Worm (Caenorhabditis elegans) whole organism, young adult: ENCODE data around the gene F20B6.4.

Experiments used
- B0336.3 ChIP-seq: fragments of 200-800 bp; sonication (Bioruptor generic); IDR thresholded peaks from 2 replicates; pipeline ENCODE4 v1.3.6; 2022; ENCODE audit warnings: missing genetic modification characterization, missing compliant biosample characterization
- C17E4.6 ChIP-seq: fragments of 200-800 bp; sonication (Bioruptor generic); IDR thresholded peaks from 2 replicates; pipeline ENCODE4 v1.3.6; 2022; ENCODE audit warnings: missing genetic modification reagents, missing genetic modification characterization, missing compliant biosample characterization
- F10E7.11 ChIP-seq: sonication (generic microtip); optimal IDR thresholded peaks from 2 replicates; lab custom pipeline; 2017; ENCODE audit warnings: mild to moderate bottlenecking, missing genetic modification characterization, moderate library complexity, missing compliant biosample characterization
- F37B4.10 ChIP-seq: fragments of 200-800 bp; sonication (Bioruptor generic); IDR thresholded peaks from 2 replicates; pipeline ENCODE4 v1.3.6; 2022; ENCODE audit warnings: missing genetic modification characterization, missing compliant biosample characterization
- F55B11.4 ChIP-seq: sonication (generic microtip); optimal IDR thresholded peaks from 2 replicates; lab custom pipeline; 2016; ENCODE audit warnings: missing compliant biosample characterization, missing genetic modification characterization, borderline replicate concordance; ENCODE audit not compliant: insufficient read depth
- F57A8.1 ChIP-seq: fragments of 200-800 bp; sonication (Bioruptor generic); optimal IDR thresholded peaks from 2 replicates; lab custom pipeline; 2018; ENCODE audit warnings: mild to moderate bottlenecking, missing genetic modification characterization, moderate library complexity, missing compliant biosample characterization
- Y56A3A.18 ChIP-seq: fragments of 200-800 bp; sonication (Bioruptor generic); IDR thresholded peaks from 2 replicates; pipeline ENCODE4 v1.3.6; 2022; ENCODE audit warnings: missing genetic modification reagents, missing genetic modification characterization, missing compliant biosample characterization
- Y95B8A.8 ChIP-seq: fragments of 200-800 bp; sonication (Bioruptor generic); IDR thresholded peaks from 2 replicates; pipeline ENCODE4 v1.3.6; 2022; ENCODE audit warnings: missing genetic modification reagents, missing genetic modification characterization, missing compliant biosample characterization
- ZK185.1 ChIP-seq: sonication (generic microtip); optimal IDR thresholded peaks from 2 replicates; lab custom pipeline; 2016; ENCODE audit warnings: mild to moderate bottlenecking, missing genetic modification characterization, missing compliant biosample characterization; ENCODE audit not compliant: poor library complexity, severe bottlenecking
- akir-1 ChIP-seq: fragments of 200-800 bp; sonication (Bioruptor generic); optimal IDR thresholded peaks from 2 replicates; lab custom pipeline; 2018; ENCODE audit warnings: mild to moderate bottlenecking, missing genetic modification characterization, moderate library complexity, missing compliant biosample characterization
- athp-1 ChIP-seq: sonication (generic microtip); optimal IDR thresholded peaks from 2 replicates; lab custom pipeline; 2017; ENCODE audit warnings: mild to moderate bottlenecking, missing genetic modification characterization, missing compliant biosample characterization
- attf-3 ChIP-seq: fragments of 200-800 bp; sonication (Bioruptor generic); conservative IDR thresholded peaks from 2 replicates; pipeline ENCODE4 v1.3.6; 2022; ENCODE audit warnings: missing genetic modification reagents, missing genetic modification characterization, missing compliant biosample characterization
- attf-5 ChIP-seq: fragments of 200-800 bp; sonication (Bioruptor generic); optimal IDR thresholded peaks from 2 replicates; lab custom pipeline; 2018; ENCODE audit warnings: mild to moderate bottlenecking, missing genetic modification characterization, missing compliant biosample characterization
- cebp-1 ChIP-seq, 2 experiments: fragments of 200-800 bp in 1 of 2; sonication (Bioruptor generic) in 1 of 2; sonication (generic microtip) in 1 of 2; IDR thresholded peaks in 1 of 2; optimal IDR thresholded peaks in 1 of 2; 2 replicates each; pipeline versions ENCODE4 v1.3.6 to Lab custom; 2017 to 2022; ENCODE audit warnings: missing compliant biosample characterization in 2 of 2, missing genetic modification characterization in 2 of 2, mild to moderate bottlenecking in 1 of 2, missing genetic modification reagents in 1 of 2, moderate library complexity in 1 of 2
- cebp-2 ChIP-seq: fragments of 200-800 bp; sonication (Bioruptor generic); IDR thresholded peaks from 2 replicates; pipeline ENCODE4 v1.3.6; 2022; ENCODE audit warnings: missing genetic modification characterization, missing compliant biosample characterization
- ceh-100 ChIP-seq: fragments of 200-800 bp; sonication (Bioruptor generic); IDR thresholded peaks from 2 replicates; pipeline ENCODE4 v1.3.6; 2022; ENCODE audit warnings: missing genetic modification reagents, missing genetic modification characterization, missing compliant biosample characterization
- dox-1 ChIP-seq: fragments of 200-800 bp; sonication (Bioruptor generic); IDR thresholded peaks from 2 replicates; pipeline ENCODE4 v1.3.6; 2022; ENCODE audit warnings: missing genetic modification reagents, missing genetic modification characterization, missing compliant biosample characterization
- dpff-1 ChIP-seq: sonication (generic microtip); optimal IDR thresholded peaks from 2 replicates; lab custom pipeline; 2017; ENCODE audit warnings: mild to moderate bottlenecking, missing genetic modification characterization, missing compliant biosample characterization
- dpl-1 ChIP-seq: fragments of 150-350 bp; optimal IDR thresholded peaks from 2 replicates; lab custom pipeline; 2014; ENCODE audit warnings: missing biosample characterization, missing genetic modification reagents, missing genetic modification characterization
- egrh-3 ChIP-seq: fragments of 200-800 bp; sonication (Bioruptor generic); IDR thresholded peaks from 2 replicates; pipeline ENCODE4 v1.3.6; 2022; ENCODE audit warnings: missing genetic modification reagents, missing genetic modification characterization, missing compliant biosample characterization
- hlh-12 ChIP-seq: sonication (generic microtip); optimal IDR thresholded peaks from 2 replicates; lab custom pipeline; 2016; ENCODE audit warnings: missing genetic modification characterization, missing compliant biosample characterization
- hmg-1.2 ChIP-seq: fragments of 200-800 bp; sonication (Bioruptor generic); IDR thresholded peaks from 2 replicates; pipeline ENCODE4 v1.3.6; 2022; ENCODE audit warnings: missing genetic modification reagents, missing genetic modification characterization, missing compliant biosample characterization
- hrde-1 ChIP-seq: sonication (generic microtip); optimal IDR thresholded peaks from 2 replicates; lab custom pipeline; 2016; ENCODE audit warnings: missing genetic modification characterization, mild to moderate bottlenecking, missing compliant biosample characterization, moderate library complexity, missing genotype, missing genetic modification reagents, borderline replicate concordance
- let-607 ChIP-seq, 2 experiments: fragments of 200-800 bp in 1 of 2; sonication (Bioruptor generic) in 1 of 2; sonication (generic microtip) in 1 of 2; optimal IDR thresholded peaks; 2 replicates each; lab custom pipeline; 2016 to 2018; ENCODE audit warnings: mild to moderate bottlenecking in 2 of 2, missing compliant biosample characterization in 2 of 2, missing genetic modification characterization in 2 of 2, moderate library complexity in 2 of 2, missing genotype in 1 of 2
- lin-26 ChIP-seq: fragments of 200-800 bp; sonication (Bioruptor generic); IDR thresholded peaks from 2 replicates; pipeline ENCODE4 v1.3.6; 2022; ENCODE audit warnings: missing genetic modification reagents, missing genetic modification characterization, missing compliant biosample characterization
- lin-35 ChIP-seq, 3 experiments: fragments of 150-350 bp in 2 of 3; sonication (generic microtip) in 1 of 3; optimal IDR thresholded peaks; 2 replicates each; lab custom pipeline; 2014 to 2018; ENCODE audit warnings: missing biosample characterization in 3 of 3, missing genetic modification characterization in 3 of 3, missing genetic modification reagents in 3 of 3
- lin-40 ChIP-seq: sonication (generic microtip); optimal IDR thresholded peaks from 2 replicates; lab custom pipeline; 2016; ENCODE audit warnings: missing genetic modification characterization, mild to moderate bottlenecking, missing compliant biosample characterization, missing genotype, missing genetic modification reagents
- lsl-1 ChIP-seq: fragments of 200-800 bp; sonication (Bioruptor generic); optimal IDR thresholded peaks from 2 replicates; lab custom pipeline; 2018; ENCODE audit warnings: mild to moderate bottlenecking, missing genetic modification characterization, moderate library complexity, missing compliant biosample characterization
- mcd-1 ChIP-seq: fragments of 200-800 bp; sonication (Bioruptor generic); IDR thresholded peaks from 2 replicates; pipeline ENCODE4 v1.3.6; 2022; ENCODE audit warnings: missing genetic modification reagents, missing genetic modification characterization, missing compliant biosample characterization
- nhr-80 ChIP-seq: sonication (generic microtip); optimal IDR thresholded peaks from 2 replicates; lab custom pipeline; 2016; ENCODE audit warnings: missing genetic modification characterization, missing compliant biosample characterization
- pha-4 ChIP-seq: fragments of 150-350 bp; sonication (generic microtip); optimal IDR thresholded peaks from 2 replicates; lab custom pipeline; 2014; ENCODE audit warnings: missing biosample characterization, missing genetic modification reagents, missing genetic modification characterization
- repo-1 ChIP-seq: sonication (generic microtip); optimal IDR thresholded peaks from 2 replicates; lab custom pipeline; 2017; ENCODE audit warnings: mild to moderate bottlenecking, missing genetic modification characterization, missing compliant biosample characterization
- sdz-38 ChIP-seq: sonication (generic microtip); optimal IDR thresholded peaks from 2 replicates; lab custom pipeline; 2016; ENCODE audit warnings: missing genotype, missing genetic modification characterization, missing compliant biosample characterization
- snpc-3.4 ChIP-seq: sonication (generic microtip); optimal IDR thresholded peaks from 2 replicates; lab custom pipeline; 2017; ENCODE audit warnings: missing genetic modification characterization, mild to moderate bottlenecking, missing compliant biosample characterization, antibody characterized with exemption, moderate library complexity, missing genotype, missing genetic modification reagents
- somi-1 ChIP-seq: fragments of 200-800 bp; sonication (Bioruptor generic); optimal IDR thresholded peaks from 2 replicates; lab custom pipeline; 2018; ENCODE audit warnings: mild to moderate bottlenecking, missing genetic modification characterization, missing compliant biosample characterization
- tbp1 ChIP-seq: fragments of 200-800 bp; sonication (Bioruptor generic); optimal IDR thresholded peaks from 2 replicates; lab custom pipeline; 2018; ENCODE audit warnings: mild to moderate bottlenecking, missing genetic modification characterization, missing compliant biosample characterization
- unc-62 ChIP-seq: fragments of 150-350 bp; optimal IDR thresholded peaks from 2 replicates; lab custom pipeline; 2014; ENCODE audit warnings: missing biosample characterization, missing genetic modification reagents, missing genetic modification characterization
- xnd-1 ChIP-seq: sonication (generic microtip); optimal IDR thresholded peaks from 2 replicates; lab custom pipeline; 2016; ENCODE audit warnings: missing genotype, missing genetic modification reagents, missing genetic modification characterization, missing compliant biosample characterization
- zfh-2 ChIP-seq: fragments of 200-800 bp; sonication (Bioruptor generic); conservative IDR thresholded peaks from 2 replicates; pipeline ENCODE4 v1.3.6; 2022; ENCODE audit warnings: missing genetic modification reagents, missing genetic modification characterization, missing compliant biosample characterization
- ztf-18 ChIP-seq: sonication (generic microtip); optimal IDR thresholded peaks from 2 replicates; lab custom pipeline; 2016; ENCODE audit warnings: missing genotype, mild to moderate bottlenecking, missing genetic modification characterization, missing compliant biosample characterization
- ztf-22 ChIP-seq: fragments of 200-800 bp; sonication (Bioruptor generic); optimal IDR thresholded peaks from 2 replicates; lab custom pipeline; 2018; ENCODE audit warnings: mild to moderate bottlenecking, missing genetic modification characterization, moderate library complexity, missing compliant biosample characterization
- ztf-26 ChIP-seq: sonication (generic microtip); optimal IDR thresholded peaks from 2 replicates; lab custom pipeline; 2017; ENCODE audit warnings: missing genetic modification characterization, missing compliant biosample characterization

Gene F20B6.4

ce11 chrX:4215500-4216107 is 19.3 kb upstream of the F20B6.4 start:
- peak; percentile 24 for TF ChIP-seq attf-5 (GFP tag; lab: Kevin White, UChicago)
- no peak for TF ChIP-seq snpc-3.4 (tag; lab: Kevin White, UChicago)
- peak in 1 of 2 experiments; percentile 33 for TF ChIP-seq let-607 (tag; optimal IDR thresholded peaks at IDR 0.05; lab: Kevin White, UChicago)
- no peak for TF ChIP-seq lin-35 (GFP tag; optimal IDR thresholded peaks at IDR 0.05; lab: Kevin White, UChicago)
- TF ChIP-seq F10E7.11 (tag; lab: Kevin White, UChicago) = no peak
- no peak for TF ChIP-seq tbp1 (GFP tag; lab: Kevin White, UChicago)
- TF ChIP-seq B0336.3 (GFP tag; lab: Robert Waterston, UW) = peak; percentile 36; the same call in 1 of the 2 replicates
- peak; percentile 29 for TF ChIP-seq lin-40 (tag; lab: Kevin White, UChicago)
- TF ChIP-seq dox-1 (GFP tag; lab: Robert Waterston, UW) = 0 out of 2 replicates have a peak, but pooled peaks have one; percentile 15
- peak; percentile 16; the same call in 1 of the 2 replicates for TF ChIP-seq Y56A3A.18 (GFP tag; lab: Robert Waterston, UW)
- TF ChIP-seq nhr-80 (tag; lab: Kevin White, UChicago) = peak; percentile 84
- no peak for TF ChIP-seq cebp-1 (GFP tag; IDR thresholded peaks at IDR 0.05; lab: Robert Waterston, UW)
- peak; percentile 11 for TF ChIP-seq cebp-1 (tag; optimal IDR thresholded peaks at IDR 0.05; lab: Kevin White, UChicago)
- TF ChIP-seq ztf-26 (tag; lab: Kevin White, UChicago) = no peak
- no peak for TF ChIP-seq dpff-1 (tag; lab: Kevin White, UChicago)

- TF ChIP-seq zfh-2 (GFP tag; lab: Robert Waterston, UW) = peak; percentile 72
- no peak for TF ChIP-seq attf-3 (GFP tag; lab: Robert Waterston, UW)
- TF ChIP-seq hmg-1.2 (GFP tag; lab: Robert Waterston, UW) = peak; percentile 48; the same call in 1 of the 2 replicates
- TF ChIP-seq ztf-22 (GFP tag; lab: Kevin White, UChicago) = no peak
- no peak for TF ChIP-seq ZK185.1
- peak; percentile 85 for TF ChIP-seq cebp-1 (GFP tag; IDR thresholded peaks at IDR 0.05; lab: Robert Waterston, UW)
- TF ChIP-seq cebp-1 (tag; optimal IDR thresholded peaks at IDR 0.05; lab: Kevin White, UChicago) = peak; percentile 97
- TF ChIP-seq F57A8.1 (GFP tag; lab: Kevin White, UChicago) = no peak
- TF ChIP-seq C17E4.6 (GFP tag; lab: Robert Waterston, UW) = no peak
- no peak for TF ChIP-seq mcd-1
- TF ChIP-seq ztf-26 (tag; lab: Kevin White, UChicago) = no peak
Observed at ce11 chrX:4214643-4215042, 18.3 kb upstream of the F20B6.4 start.

ce11 chrX:4209131-4209530 is 12.8 kb upstream of the F20B6.4 start:
- peak; percentile 68 for TF ChIP-seq ztf-18 (tag; lab: Kevin White, UChicago)
- peak; percentile 90 for TF ChIP-seq nhr-80 (tag; lab: Kevin White, UChicago)
- TF ChIP-seq Y95B8A.8 = peak; percentile 59; the same call in 1 of the 2 replicates
- TF ChIP-seq lin-26 (GFP tag; lab: Robert Waterston, UW) = peak; percentile 86
- TF ChIP-seq sdz-38 (tag; lab: Kevin White, UChicago) = no peak
- peak; percentile 81 for TF ChIP-seq cebp-1 (GFP tag; IDR thresholded peaks at IDR 0.05; lab: Robert Waterston, UW)
- peak; percentile 98 for TF ChIP-seq cebp-1 (tag; optimal IDR thresholded peaks at IDR 0.05; lab: Kevin White, UChicago)
- no peak for TF ChIP-seq lsl-1
- TF ChIP-seq repo-1 (tag; lab: Kevin White, UChicago) = peak; percentile 98
- TF ChIP-seq snpc-3.4 (tag; lab: Kevin White, UChicago) = peak; percentile 12
- no peak for TF ChIP-seq egrh-3 (GFP tag; lab: Robert Waterston, UW)
- peak; percentile 78 for TF ChIP-seq pha-4
- TF ChIP-seq F37B4.10 = peak; percentile 97
- TF ChIP-seq somi-1 = peak; percentile 96
- TF ChIP-seq akir-1 = peak; percentile 77
- TF ChIP-seq cebp-2 = peak; percentile 99
- TF ChIP-seq athp-1 (tag; lab: Kevin White, UChicago) = peak; percentile 68
- TF ChIP-seq xnd-1 (tag; lab: Kevin White, UChicago) = no peak
- TF ChIP-seq hrde-1 (tag; lab: Kevin White, UChicago) = no peak
- TF ChIP-seq F55B11.4 (tag; lab: Kevin White, UChicago) = no peak
- TF ChIP-seq hlh-12 = no peak
- peak; percentile 85 for TF ChIP-seq ceh-100 (GFP tag; lab: Robert Waterston, UW)
- TF ChIP-seq unc-62 (GFP tag; lab: Kevin White, UChicago) = peak; percentile 39
- no peak for TF ChIP-seq dpl-1 (GFP tag; lab: Kevin White, UChicago)
